Worm (Caenorhabditis elegans) whole organism, L1 larva: ENCODE measurements around the gene C54D10.9.

ENCODE experiments used
- C16A3.4 ChIP-seq: fragments of 150-350 bp; optimal IDR thresholded peaks from 2 replicates; lab custom pipeline; 2014; ENCODE audit warnings: missing biosample characterization, missing genetic modification characterization
- F16B12.6 ChIP-seq: fragments of 150-350 bp; optimal IDR thresholded peaks from 2 replicates; lab custom pipeline; 2014; ENCODE audit warnings: missing biosample characterization, missing genetic modification characterization
- blmp-1 ChIP-seq: fragments of 150-350 bp; optimal IDR thresholded peaks from 2 replicates; lab custom pipeline; 2014; ENCODE audit warnings: missing biosample characterization, missing genetic modification characterization
- ceh-82 ChIP-seq, 3 experiments: fragments of 150-350 bp in 1 of 3; sonication (generic microtip) in 2 of 3; optimal IDR thresholded peaks; 2 replicates each; lab custom pipeline; 2014 to 2017; ENCODE audit warnings: missing biosample characterization in 3 of 3, missing genetic modification characterization in 3 of 3
- ceh-88 ChIP-seq: fragments of 200-800 bp; sonication (Bioruptor generic); IDR thresholded peaks from 2 replicates; pipeline ENCODE4 v1.3.6; 2022; ENCODE audit warnings: missing genetic modification characterization, missing compliant biosample characterization
- efl-1 ChIP-seq, 4 experiments: fragments of 150-350 bp; optimal IDR thresholded peaks in 3 of 4; peaks in 1 of 4; 1 replicate in 1 of 4; 2 replicates in 3 of 4; lab custom pipeline; 2014; ENCODE audit warnings: missing biosample characterization in 2 of 4, missing genetic modification characterization in 2 of 4, missing genetic modification reagents in 2 of 4
- efl-3 ChIP-seq: fragments of 200-800 bp; sonication (Bioruptor generic); optimal IDR thresholded peaks from 2 replicates; lab custom pipeline; 2018; ENCODE audit warnings: mild to moderate bottlenecking, missing genetic modification characterization, missing compliant biosample characterization
- egl-27 ChIP-seq, 2 experiments: fragments of 150-350 bp in 1 of 2; sonication (generic microtip); optimal IDR thresholded peaks; 3 replicates each; lab custom pipeline; 2017 to 2018; ENCODE audit warnings: missing biosample characterization in 2 of 2, missing genetic modification characterization in 2 of 2, missing genetic modification reagents in 2 of 2
- elt-3 ChIP-seq, 6 experiments: fragments of 150-350 bp in 1 of 6; sonication (generic microtip); optimal IDR thresholded peaks; 2 replicates each; lab custom pipeline; 2017 to 2018; ENCODE audit warnings: missing biosample characterization in 6 of 6, missing genetic modification characterization in 6 of 6, inconsistent platforms in 1 of 6
- ets-5 ChIP-seq: fragments of 200-800 bp; sonication (Bioruptor generic); IDR thresholded peaks from 2 replicates; pipeline ENCODE4 v1.3.6; 2022; ENCODE audit warnings: missing genetic modification characterization, missing compliant biosample characterization
- fkh-8 ChIP-seq: sonication (generic microtip); optimal IDR thresholded peaks from 2 replicates; lab custom pipeline; 2016; ENCODE audit warnings: mild to moderate bottlenecking, missing genetic modification characterization, missing compliant biosample characterization
- grh-1 ChIP-seq: fragments of 200-800 bp; sonication (Bioruptor generic); IDR thresholded peaks from 2 replicates; pipeline ENCODE4 v1.3.6; 2022; ENCODE audit warnings: missing genetic modification reagents, missing genetic modification characterization, missing compliant biosample characterization
- hlh-17 ChIP-seq: fragments of 200-800 bp; sonication (Bioruptor generic); optimal IDR thresholded peaks from 2 replicates; lab custom pipeline; 2018; ENCODE audit warnings: missing genetic modification characterization, mild to moderate bottlenecking, missing compliant biosample characterization, moderate library complexity, borderline replicate concordance
- hlh-4 ChIP-seq: sonication (generic microtip); optimal IDR thresholded peaks from 2 replicates; lab custom pipeline; 2016; ENCODE audit warnings: mild to moderate bottlenecking, missing genetic modification characterization, missing compliant biosample characterization
- hpl-2 ChIP-seq: fragments of 150-350 bp; optimal IDR thresholded peaks from 2 replicates; lab custom pipeline; 2014; ENCODE audit warnings: missing biosample characterization, missing genetic modification reagents, missing genetic modification characterization
- irx-1 ChIP-seq: sonication (generic microtip); optimal IDR thresholded peaks from 2 replicates; lab custom pipeline; 2016; ENCODE audit warnings: missing genetic modification characterization, missing compliant biosample characterization
- isw-1 ChIP-seq: fragments of 200-800 bp; sonication (Bioruptor generic); IDR thresholded peaks from 2 replicates; pipeline ENCODE4 v1.3.6; 2022; ENCODE audit warnings: missing genetic modification characterization, missing compliant biosample characterization
- jun-1 ChIP-seq: fragments of 150-350 bp; optimal IDR thresholded peaks from 2 replicates; lab custom pipeline; 2014; ENCODE audit warnings: missing biosample characterization, missing genetic modification reagents, missing genetic modification characterization
- lin-13 ChIP-seq: fragments of 150-350 bp; optimal IDR thresholded peaks from 2 replicates; lab custom pipeline; 2014; ENCODE audit warnings: missing biosample characterization, missing genetic modification reagents, missing genetic modification characterization
- lin-15B ChIP-seq: fragments of 150-350 bp; sonication (generic microtip); optimal IDR thresholded peaks from 3 replicates; lab custom pipeline; 2014; ENCODE audit warnings: missing biosample characterization, missing genetic modification characterization
- lin-35 ChIP-seq, 2 experiments: fragments of 150-350 bp; optimal IDR thresholded peaks; 2 replicates each; lab custom pipeline; 2014; ENCODE audit warnings: missing biosample characterization in 2 of 2, missing genetic modification characterization in 2 of 2, missing genetic modification reagents in 2 of 2
- lsy-2 ChIP-seq, 2 experiments: fragments of 150-350 bp; optimal IDR thresholded peaks; 2 replicates each; lab custom pipeline; 2014; ENCODE audit warnings: missing biosample characterization in 2 of 2, missing genetic modification characterization in 2 of 2
- nhr-11 ChIP-seq: fragments of 150-350 bp; optimal IDR thresholded peaks from 2 replicates; lab custom pipeline; 2014; ENCODE audit warnings: missing biosample characterization, missing genetic modification characterization
- nhr-12 ChIP-seq: sonication (generic microtip); optimal IDR thresholded peaks from 2 replicates; lab custom pipeline; 2017; ENCODE audit warnings: missing biosample characterization, missing genetic modification characterization
- nhr-20 ChIP-seq: sonication (generic microtip); optimal IDR thresholded peaks from 2 replicates; lab custom pipeline; 2016; ENCODE audit warnings: mild to moderate bottlenecking, missing genetic modification characterization, missing compliant biosample characterization
- nhr-28 ChIP-seq: fragments of 150-350 bp; optimal IDR thresholded peaks from 2 replicates; lab custom pipeline; 2014; ENCODE audit warnings: missing biosample characterization, missing genetic modification characterization
- nhr-76 ChIP-seq: sonication (generic microtip); optimal IDR thresholded peaks from 2 replicates; lab custom pipeline; 2017; ENCODE audit warnings: missing biosample characterization, missing genetic modification characterization
- nhr-77 ChIP-seq: fragments of 150-350 bp; optimal IDR thresholded peaks from 2 replicates; lab custom pipeline; 2014; ENCODE audit warnings: missing biosample characterization, missing genetic modification characterization
- nhr-90 ChIP-seq: sonication (generic microtip); optimal IDR thresholded peaks from 2 replicates; lab custom pipeline; 2016; ENCODE audit warnings: mild to moderate bottlenecking, missing genetic modification characterization, missing compliant biosample characterization; ENCODE audit not compliant: poor library complexity
- pax-3 ChIP-seq: fragments of 200-800 bp; sonication (Bioruptor generic); optimal IDR thresholded peaks from 2 replicates; lab custom pipeline; 2018; ENCODE audit warnings: mild to moderate bottlenecking, missing genetic modification characterization, moderate library complexity, missing compliant biosample characterization
- skn-1 ChIP-seq: fragments of 150-350 bp; optimal IDR thresholded peaks from 2 replicates; lab custom pipeline; 2014; ENCODE audit warnings: missing biosample characterization, missing genetic modification characterization
- snpc-4 ChIP-seq: fragments of 150-350 bp; optimal IDR thresholded peaks from 2 replicates; lab custom pipeline; 2014; ENCODE audit warnings: missing biosample characterization, missing genetic modification characterization
- snu-23 ChIP-seq: sonication (generic microtip); optimal IDR thresholded peaks from 2 replicates; lab custom pipeline; 2016; ENCODE audit warnings: missing genetic modification characterization, missing compliant biosample characterization
- sox-4 ChIP-seq: sonication (generic microtip); optimal IDR thresholded peaks from 2 replicates; lab custom pipeline; 2016; ENCODE audit warnings: missing genetic modification characterization, missing compliant biosample characterization
- sptf-1 ChIP-seq: fragments of 150-350 bp; optimal IDR thresholded peaks from 2 replicates; lab custom pipeline; 2014; ENCODE audit warnings: missing biosample characterization, missing genetic modification characterization
- sup-37 ChIP-seq: fragments of 200-800 bp; sonication (Bioruptor generic); optimal IDR thresholded peaks from 2 replicates; lab custom pipeline; 2018; ENCODE audit warnings: mild to moderate bottlenecking, missing genetic modification characterization, missing compliant biosample characterization
- swsn-7 ChIP-seq: sonication (generic microtip); optimal IDR thresholded peaks from 2 replicates; lab custom pipeline; 2016; ENCODE audit warnings: missing genetic modification characterization, missing compliant biosample characterization
- tbx-2 ChIP-seq: sonication (generic microtip); optimal IDR thresholded peaks from 2 replicates; lab custom pipeline; 2016; ENCODE audit warnings: missing genetic modification characterization, missing compliant biosample characterization
- tlp-1 ChIP-seq: fragments of 150-350 bp; optimal IDR thresholded peaks from 2 replicates; lab custom pipeline; 2014; ENCODE audit warnings: missing biosample characterization, missing genetic modification characterization
- unc-130 ChIP-seq: fragments of 150-350 bp; optimal IDR thresholded peaks from 2 replicates; lab custom pipeline; 2017; ENCODE audit warnings: missing biosample characterization, missing genetic modification characterization, inconsistent platforms
- unc-30 ChIP-seq: sonication (generic microtip); optimal IDR thresholded peaks from 2 replicates; lab custom pipeline; 2017; ENCODE audit warnings: missing biosample characterization, missing genetic modification characterization
- unc-62 ChIP-seq: fragments of 150-350 bp; optimal IDR thresholded peaks from 2 replicates; lab custom pipeline; 2014; ENCODE audit warnings: missing biosample characterization, missing genetic modification reagents, missing genetic modification characterization
- unc-98 ChIP-seq: fragments of 200-800 bp; sonication (Bioruptor generic); IDR thresholded peaks from 2 replicates; pipeline ENCODE4 v1.3.6; 2022; ENCODE audit warnings: missing genetic modification characterization, missing compliant biosample characterization
- xbp-1 ChIP-seq: sonication (generic microtip); optimal IDR thresholded peaks from 2 replicates; lab custom pipeline; 2016; ENCODE audit warnings: missing genetic modification characterization, missing compliant biosample characterization
- zag-1 ChIP-seq: fragments of 150-350 bp; optimal IDR thresholded peaks from 2 replicates; lab custom pipeline; 2014; ENCODE audit warnings: missing biosample characterization, missing genetic modification characterization
- zip-4 ChIP-seq: fragments of 200-800 bp; sonication (Bioruptor generic); optimal IDR thresholded peaks from 2 replicates; lab custom pipeline; 2018; ENCODE audit warnings: mild to moderate bottlenecking, missing genetic modification characterization, moderate library complexity, missing compliant biosample characterization
- ztf-11 ChIP-seq, 2 experiments: sonication (generic microtip); optimal IDR thresholded peaks; 2 replicates each; lab custom pipeline; 2016 to 2017; ENCODE audit warnings: missing genetic modification characterization in 2 of 2, missing biosample characterization in 1 of 2, missing compliant biosample characterization in 1 of 2
- ztf-4 ChIP-seq: fragments of 150-350 bp; optimal IDR thresholded peaks from 2 replicates; lab custom pipeline; 2014; ENCODE audit warnings: missing biosample characterization, missing genetic modification characterization

The C54D10.9 gene

ce11 chrV:12446895-12447294 lies at the start of gene C54D10.9, which contains the start of gene pals-38:
Gene C54D10.9, plus strand, starts transcription at chrV:12447153.
Gene pals-38, minus strand, starts transcription at chrV:12446995.
- no peak for TF ChIP-seq efl-1 (optimal IDR thresholded peaks at IDR 0.05; lab: Kevin White, UChicago)
- peak in 1 of 2 experiments; percentile 79 for TF ChIP-seq efl-1 (GFP tag; optimal IDR thresholded peaks at IDR 0.05 in 1 of 2; lab: Kevin White, UChicago)
- TF ChIP-seq ceh-82 (tag; optimal IDR thresholded peaks at IDR 0.05; lab: Kevin White, UChicago): no peak

- no peak for TF ChIP-seq nhr-90 (tag; lab: Kevin White, UChicago)
- no peak for TF ChIP-seq efl-3 (GFP tag; lab: Kevin White, UChicago)
- no peak for TF ChIP-seq unc-30
- TF ChIP-seq nhr-28: no peak
- TF ChIP-seq hlh-17 (GFP tag; lab: Kevin White, UChicago): no peak
- no peak for TF ChIP-seq swsn-7
- TF ChIP-seq nhr-12 (tag; lab: Kevin White, UChicago): no peak
These were observed 49.4 kb upstream of the C54D10.9 start, which contains the start of gene K01D12.5 for ce11 chrV:12397545-12397944. Gene K01D12.5, plus strand, starts transcription at chrV:12397845.

- TF ChIP-seq jun-1: no peak
- peak; percentile 22 for TF ChIP-seq skn-1 (tag; lab: Kevin White, UChicago)
- TF ChIP-seq C16A3.4 (tag; lab: Kevin White, UChicago): peak; percentile 56
- TF ChIP-seq fkh-8: no peak
- TF ChIP-seq zip-4: no peak
- no peak for TF ChIP-seq irx-1 (tag; lab: Kevin White, UChicago)
- peak in 2 of 3 experiments; percentile 8 to 11 for TF ChIP-seq ceh-82 (tag; optimal IDR thresholded peaks at IDR 0.05; lab: Kevin White, UChicago)
- TF ChIP-seq F16B12.6 (tag; lab: Kevin White, UChicago): no peak
- TF ChIP-seq nhr-20 (tag; lab: Kevin White, UChicago): peak; percentile 46
- TF ChIP-seq tbx-2: peak; percentile 31
- TF ChIP-seq ceh-88 (GFP tag; lab: Robert Waterston, UW): no peak
- no peak for TF ChIP-seq sox-4
- no peak for TF ChIP-seq hpl-2 (GFP tag; lab: Kevin White, UChicago)
- TF ChIP-seq zag-1: no peak
- no peak for TF ChIP-seq nhr-76 (tag; lab: Kevin White, UChicago)
- no peak for TF ChIP-seq grh-1
- no peak for TF ChIP-seq ztf-4 (tag; lab: Kevin White, UChicago)
- TF ChIP-seq lin-15B (tag; lab: Kevin White, UChicago): peak; percentile 28
- TF ChIP-seq pax-3: no peak
- TF ChIP-seq sptf-1 (tag; lab: Kevin White, UChicago): no peak
- no peak for TF ChIP-seq lin-13
- no peak for TF ChIP-seq tlp-1
- peak; percentile 57 for TF ChIP-seq snu-23 (GFP tag; lab: Kevin White, UChicago)
- no peak for TF ChIP-seq hlh-4
- TF ChIP-seq nhr-12 (tag; lab: Kevin White, UChicago): no peak
- peak; percentile 55 to 62 for TF ChIP-seq lsy-2 (tag; optimal IDR thresholded peaks at IDR 0.05; lab: Kevin White, UChicago)
- TF ChIP-seq nhr-77 (tag; lab: Kevin White, UChicago): no peak
- peak; percentile 31 to 60 for TF ChIP-seq efl-1 (optimal IDR thresholded peaks at IDR 0.05; lab: Kevin White, UChicago)
- peak; percentile 50 to 93 for TF ChIP-seq efl-1 (GFP tag; optimal IDR thresholded peaks at IDR 0.05 in 1 of 2; lab: Kevin White, UChicago)
- TF ChIP-seq unc-30: no peak
- TF ChIP-seq blmp-1: peak; percentile 25
- no peak for TF ChIP-seq ztf-11 (tag; optimal IDR thresholded peaks at IDR 0.05; lab: Kevin White, UChicago)
- TF ChIP-seq unc-98 (GFP tag; lab: Robert Waterston, UW): no peak
- no peak for TF ChIP-seq unc-62 (GFP tag; lab: Kevin White, UChicago)
- TF ChIP-seq ets-5 (GFP tag; lab: Robert Waterston, UW): no peak
- TF ChIP-seq nhr-11 (tag; lab: Kevin White, UChicago): no peak
- TF ChIP-seq sup-37 (GFP tag; lab: Kevin White, UChicago): no peak
- TF ChIP-seq xbp-1: peak; percentile 32
- TF ChIP-seq isw-1 (GFP tag; lab: Robert Waterston, UW): no peak
- TF ChIP-seq hlh-17 (GFP tag; lab: Kevin White, UChicago): no peak
- TF ChIP-seq elt-3 (tag; optimal IDR thresholded peaks at IDR 0.05; lab: Kevin White, UChicago): no peak
- no peak for TF ChIP-seq egl-27 (tag; optimal IDR thresholded peaks at IDR 0.05; lab: Kevin White, UChicago)
- TF ChIP-seq snpc-4 (tag; lab: Kevin White, UChicago): no peak
- TF ChIP-seq lin-35 (GFP tag; optimal IDR thresholded peaks at IDR 0.05; lab: Kevin White, UChicago): peak; percentile 26 to 63
- TF ChIP-seq unc-130 (tag; lab: Kevin White, UChicago): no peak
These were observed 46.2 kb upstream of the C54D10.9 start, which contains the start of the genes K01D12.20 and miga-1 for ce11 chrV:12400677-12401236. Gene K01D12.20, minus strand, starts transcription at chrV:12400814. Gene miga-1, minus strand, starts transcription at chrV:12400859.
